Fruit fly (Drosophila melanogaster) Kc167 (cell line): Measurements from ENCODE around the gene CG43675.

Experiments
- Myc ChIP-seq: fragments of >200 bp; optimal IDR thresholded peaks from 2 replicates; lab custom pipeline; 2017; ENCODE audit warnings: missing external identifiers
- Sin3A ChIP-seq: fragments of >200 bp; optimal IDR thresholded peaks from 2 replicates; lab custom pipeline; 2018; ENCODE audit warnings: missing external identifiers
- h ChIP-seq: fragments of >200 bp; optimal IDR thresholded peaks from 3 replicates; lab custom pipeline; 2018; ENCODE audit warnings: missing external identifiers
- insv ChIP-seq: fragments of >200 bp; optimal IDR thresholded peaks from 3 replicates; lab custom pipeline; 2018; ENCODE audit warnings: missing external identifiers
- psq ChIP-seq: fragments of >200 bp; optimal IDR thresholded peaks from 2 replicates; lab custom pipeline; 2017; ENCODE audit warnings: missing external identifiers
- ttk ChIP-seq: sonication (Bioruptor generic); optimal IDR thresholded peaks from 2 replicates; lab custom pipeline; 2017; ENCODE audit warnings: missing external identifiers

Gene CG43675

DNA sequence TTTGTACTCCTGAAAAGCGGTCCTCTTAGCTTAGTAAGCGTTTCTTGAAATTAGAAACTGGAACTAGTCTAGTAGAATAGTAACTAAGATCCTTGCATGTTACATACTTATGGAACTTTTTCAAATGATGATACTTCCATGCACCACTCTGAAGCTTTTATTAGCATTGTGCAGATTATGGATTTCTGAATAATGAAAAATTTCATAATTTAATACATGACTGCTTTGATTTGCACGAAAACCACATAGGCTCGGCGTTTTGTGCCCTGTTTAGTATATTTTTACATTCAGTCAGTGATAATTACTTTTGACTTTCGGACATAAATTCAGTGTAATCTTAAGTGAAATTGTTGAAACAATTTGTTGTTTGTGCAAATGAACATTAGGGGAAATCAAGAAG is at the start of gene CG43675:
CG43675 (plus strand) TSS at position 301 of the 400 bp plus-strand sequence.
- TF ChIP-seq insv (lab: Kevin White, UChicago) (no peak), ttk (lab: Kevin White, UChicago) (no peak), h (lab: Kevin White, UChicago) (no peak), Sin3A (lab: Kevin White, UChicago) (no peak), Myc (lab: Kevin White, UChicago) (no peak), psq (lab: Kevin White, UChicago) (no peak)

DNA sequence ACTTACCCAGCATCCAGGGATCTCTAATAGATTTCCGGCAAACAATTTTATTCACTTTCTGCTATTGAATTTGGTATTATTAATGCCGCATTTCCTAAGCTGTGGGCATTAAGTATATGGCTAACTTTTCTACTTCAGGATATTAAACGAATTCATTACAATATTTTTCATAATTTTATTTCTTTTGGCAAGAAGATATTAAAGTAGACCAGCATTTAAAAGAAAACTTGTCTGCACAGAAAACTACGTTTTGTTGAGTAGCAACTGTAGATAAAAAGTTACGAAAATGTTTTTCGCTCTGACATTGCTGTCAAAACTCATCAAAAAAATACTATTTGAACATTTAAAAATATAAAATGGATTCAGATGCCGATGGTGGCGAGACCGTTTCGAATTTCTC is 33.8 kb upstream of the CG43675 start, which contains the start of gene HP1e:
HP1e (plus strand) TSS at position 301 of the 400 bp plus-strand sequence.
- TF ChIP-seq Sin3A (lab: Kevin White, UChicago) = no peak
- no peak for TF ChIP-seq psq (lab: Kevin White, UChicago)
- TF ChIP-seq Myc (lab: Kevin White, UChicago) = no peak
- no peak for TF ChIP-seq ttk (lab: Kevin White, UChicago)
- no peak for TF ChIP-seq h (lab: Kevin White, UChicago)
- TF ChIP-seq insv (lab: Kevin White, UChicago) = no peak

DNA sequence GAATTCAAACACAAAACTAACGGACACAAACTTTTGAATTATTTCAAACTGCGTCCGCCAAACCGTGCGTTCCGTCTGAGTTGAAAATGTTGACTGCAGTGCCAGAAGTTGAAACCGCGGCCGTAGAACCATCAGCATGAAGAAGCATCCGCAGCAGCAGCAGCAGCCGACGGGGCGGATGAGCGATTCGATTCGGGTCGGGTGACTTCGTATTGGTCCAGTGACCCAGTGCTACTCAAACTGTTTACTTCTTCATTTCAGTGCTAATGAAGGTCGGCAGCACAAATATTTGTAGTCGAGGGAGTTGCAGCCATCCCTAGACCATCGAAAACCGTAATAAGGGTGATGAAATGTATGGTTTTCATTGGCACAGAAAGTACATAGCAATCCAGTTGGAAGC is 26.9 kb upstream of the CG43675 start, which contains the start of gene CG8861:
CG8861 (minus strand) TSS at position 101 of the 400 bp plus-strand sequence.
- TF ChIP-seq Myc (lab: Kevin White, UChicago) (no peak), insv (lab: Kevin White, UChicago) (no peak), Sin3A (lab: Kevin White, UChicago) (no peak), ttk (lab: Kevin White, UChicago) (no peak), h (lab: Kevin White, UChicago) (no peak), psq (lab: Kevin White, UChicago) (no peak)

dm6 chr3R:9328812-9329211 is 26.5 kb upstream of the CG43675 start:
- TF ChIP-seq ttk (lab: Kevin White, UChicago) (no peak), Sin3A (lab: Kevin White, UChicago) (no peak), insv (lab: Kevin White, UChicago) (no peak), psq (lab: Kevin White, UChicago) (no peak), h (lab: Kevin White, UChicago) (no peak), Myc (lab: Kevin White, UChicago) (no peak)

DNA sequence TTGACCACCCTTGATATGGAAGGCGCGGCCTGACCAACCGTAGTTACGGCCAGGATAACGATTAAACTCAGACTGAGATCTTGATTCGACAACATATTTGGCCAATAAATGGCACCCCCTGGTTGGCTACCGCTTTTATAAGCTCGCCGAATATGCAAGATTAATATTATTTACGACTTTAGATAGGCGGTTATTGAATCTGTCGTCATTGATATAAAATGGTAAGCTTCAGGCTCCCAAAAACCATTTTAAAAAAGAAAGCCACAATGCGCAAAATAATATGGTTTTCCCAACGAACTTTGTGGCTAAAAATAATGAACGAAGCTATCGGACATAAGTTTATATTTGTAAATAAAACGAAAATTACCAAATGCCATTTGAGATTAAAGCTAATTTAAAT is 25.1 kb upstream of the CG43675 start, which contains the start of gene CG12951:
CG12951 (minus strand) TSS at position 101 of the 400 bp plus-strand sequence.
- no peak for TF ChIP-seq insv (lab: Kevin White, UChicago)
- no peak for TF ChIP-seq Myc (lab: Kevin White, UChicago)
- no peak for TF ChIP-seq ttk (lab: Kevin White, UChicago)
- TF ChIP-seq Sin3A (lab: Kevin White, UChicago) = no peak
- TF ChIP-seq psq (lab: Kevin White, UChicago) = no peak
- no peak for TF ChIP-seq h (lab: Kevin White, UChicago)

dm6 chr3R:9331861-9332260 is 23.4 kb upstream of the CG43675 start, which contains the start of gene CG16749:
TSS of gene CG16749 (minus strand) at chr3R:9331885.
- TF ChIP-seq Myc (lab: Kevin White, UChicago) (no peak), h (lab: Kevin White, UChicago) (no peak), Sin3A (lab: Kevin White, UChicago) (no peak), psq (lab: Kevin White, UChicago) (no peak)

DNA sequence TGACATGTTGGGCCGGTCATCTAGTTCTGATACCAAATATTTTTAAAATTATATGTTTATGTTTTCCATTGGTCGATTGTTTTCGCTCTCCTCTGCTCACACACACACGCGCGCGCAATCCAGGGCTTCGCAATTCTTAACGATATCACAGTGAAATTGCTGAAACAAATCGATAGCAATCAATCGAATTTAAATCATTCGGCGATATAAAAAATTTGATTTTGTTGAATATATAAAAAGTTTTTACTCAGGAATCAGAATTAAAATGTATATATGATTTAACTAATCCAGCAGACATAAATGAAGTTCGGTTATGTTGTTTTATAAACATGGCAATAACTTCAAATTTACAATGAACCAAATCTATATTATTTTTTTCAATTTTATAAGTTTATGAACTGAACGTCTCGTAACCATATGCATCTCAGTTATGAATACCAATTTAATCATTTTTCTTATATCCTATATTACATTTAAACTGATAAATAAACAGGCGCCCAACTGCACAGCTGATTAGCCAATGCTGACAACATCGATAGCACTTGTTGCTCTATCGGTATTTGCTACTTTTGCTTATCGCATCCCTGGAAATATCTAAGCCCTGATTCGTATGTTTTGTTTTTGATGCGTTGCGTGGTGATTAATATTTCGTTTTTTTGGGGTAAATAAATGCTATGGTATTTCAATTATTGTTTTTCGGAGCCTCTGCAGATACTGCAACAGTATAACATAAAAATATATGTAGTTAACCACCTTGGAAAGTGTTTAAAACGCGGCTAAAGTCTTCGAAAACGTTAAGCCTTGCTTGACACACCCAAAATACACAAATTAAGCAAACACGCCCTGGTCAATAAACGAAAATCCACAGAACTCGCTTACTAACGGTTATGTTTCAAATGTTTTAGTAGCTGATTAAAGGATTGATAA is 20.4 kb upstream of the CG43675 start, which contains the start of the genes Aduk and pasi2:
Aduk (minus strand) TSS at position 123 of the 927 bp plus-strand sequence.
pasi2 (plus strand) TSS at position 579 of the 927 bp plus-strand sequence.
- TF ChIP-seq ttk (lab: Kevin White, UChicago) = no peak
- no peak for TF ChIP-seq Myc (lab: Kevin White, UChicago)
- no peak for TF ChIP-seq h (lab: Kevin White, UChicago)
- no peak for TF ChIP-seq Sin3A (lab: Kevin White, UChicago)
- no peak for TF ChIP-seq psq (lab: Kevin White, UChicago)
- no peak for TF ChIP-seq insv (lab: Kevin White, UChicago)

dm6 chr3R:9337402-9338254 is 17.7 kb upstream of the CG43675 start:
- TF ChIP-seq Sin3A (lab: Kevin White, UChicago) (no peak), psq (lab: Kevin White, UChicago) (no peak), Myc (lab: Kevin White, UChicago) (no peak), ttk (lab: Kevin White, UChicago) (no peak), insv (lab: Kevin White, UChicago) (no peak)

- TF ChIP-seq ttk (lab: Kevin White, UChicago) (no peak), h (lab: Kevin White, UChicago) (no peak), psq (lab: Kevin White, UChicago) (no peak), Sin3A (lab: Kevin White, UChicago) (no peak), Myc (lab: Kevin White, UChicago) (no peak), insv (lab: Kevin White, UChicago) (no peak)
These were observed 16.5 kb upstream of the CG43675 start for dm6 chr3R:9338771-9339170.
